Fruit fly (Drosophila melanogaster): ENCODE data around the gene Spindly.
A peak's percentile ranks its signal among the peaks of the same experiment; 100 is the strongest.

Gene Spindly

dm6 chr2L:3569892-3570291 is 39.8 kb upstream of the Spindly start:
- no peak for TF ChIP-seq rgr (GFP tag; optimal IDR thresholded peaks at IDR 0.05)
- TF ChIP-seq psq (GFP tag; optimal IDR thresholded peaks at IDR 0.05): peak; percentile 6
- TF ChIP-seq GATAd (GFP tag; optimal IDR thresholded peaks at IDR 0.05): no peak
- peak in 1 of 2 experiments; percentile 10 for TF ChIP-seq foxo (GFP tag; optimal IDR thresholded peaks at IDR 0.05)
- TF ChIP-seq Hnf4 (GFP tag; optimal IDR thresholded peaks at IDR 0.05): no peak
- TF ChIP-seq HLH106 (tag; optimal IDR thresholded peaks at IDR 0.05): peak; percentile 33
- no peak for TF ChIP-seq Rel (GFP tag; optimal IDR thresholded peaks at IDR 0.05)
- no peak for TF ChIP-seq Rel (tag; optimal IDR thresholded peaks at IDR 0.05)
- no peak for TF ChIP-seq Dif (GFP tag; optimal IDR thresholded peaks at IDR 0.05; ENCODE audit: partially characterized antibody)
- TF ChIP-seq h (GFP tag; optimal IDR thresholded peaks at IDR 0.05): peak; percentile 15
- no peak for TF ChIP-seq Mio (GFP tag; optimal IDR thresholded peaks at IDR 0.05)
- peak; percentile 38 for TF ChIP-seq fru (GFP tag; optimal IDR thresholded peaks at IDR 0.05)
- TF ChIP-seq ey (GFP tag; optimal IDR thresholded peaks at IDR 0.05): no peak

dm6 chr2L:3567394-3567793 is 37.3 kb upstream of the Spindly start:
- TF ChIP-seq dl (GFP tag; optimal IDR thresholded peaks at IDR 0.05; ENCODE audit: insufficient read depth in 1 of 2, partially characterized antibody in 2 of 2) (no peak), pan (optimal IDR thresholded peaks at IDR 0.05) (no peak), ey (GFP tag; optimal IDR thresholded peaks at IDR 0.05) (peak; percentile 24), lola (GFP tag; optimal IDR thresholded peaks at IDR 0.05) (no peak), OdsH (GFP tag; optimal IDR thresholded peaks at IDR 0.05) (peak; percentile 18), HLH106 (tag; optimal IDR thresholded peaks at IDR 0.05) (peak; percentile 1), fru (GFP tag; optimal IDR thresholded peaks at IDR 0.05) (peak; percentile 38), foxo (GFP tag; optimal IDR thresholded peaks at IDR 0.05) (peak in 1 of 2 experiments; percentile 18), CG9705 (GFP tag; optimal IDR thresholded peaks at IDR 0.05) (no peak), woc (GFP tag; optimal IDR thresholded peaks at IDR 0.05) (peak; percentile 41), h (GFP tag; optimal IDR thresholded peaks at IDR 0.05) (peak; percentile 52)

- no peak for TF ChIP-seq Rel (GFP tag; optimal IDR thresholded peaks at IDR 0.05)
- no peak for TF ChIP-seq Rel (tag; optimal IDR thresholded peaks at IDR 0.05)
- TF ChIP-seq CrebA (GFP tag; optimal IDR thresholded peaks at IDR 0.05; ENCODE audit: borderline replicate concordance): no peak
- TF ChIP-seq N (GFP tag; optimal IDR thresholded peaks at IDR 0.05): no peak
- no peak for TF ChIP-seq sage (GFP tag; optimal IDR thresholded peaks at IDR 0.05)
- TF ChIP-seq Hnf4 (GFP tag; optimal IDR thresholded peaks at IDR 0.05): peak; percentile 45
- TF ChIP-seq Abd-B (GFP tag; optimal IDR thresholded peaks at IDR 0.05): no peak
- TF ChIP-seq usp (GFP tag; optimal IDR thresholded peaks at IDR 0.05): no peak
- TF ChIP-seq Hr78 (GFP tag; optimal IDR thresholded peaks at IDR 0.05): no peak
- TF ChIP-seq pan (optimal IDR thresholded peaks at IDR 0.05): no peak
- peak; percentile 38 for TF ChIP-seq dmrt93B (GFP tag; optimal IDR thresholded peaks at IDR 0.05)
- peak; percentile 43 for TF ChIP-seq br (GFP tag; optimal IDR thresholded peaks at IDR 0.05)
- no peak for TF ChIP-seq CG9705 (GFP tag; optimal IDR thresholded peaks at IDR 0.05)
- TF ChIP-seq HLH106 (tag; optimal IDR thresholded peaks at IDR 0.05): peak; percentile 50
- TF ChIP-seq lola (GFP tag; optimal IDR thresholded peaks at IDR 0.05): no peak
- no peak for TF ChIP-seq jim (GFP tag; optimal IDR thresholded peaks at IDR 0.05)
- no peak for TF ChIP-seq Jra (GFP tag; optimal IDR thresholded peaks at IDR 0.05)
- TF ChIP-seq rgr (GFP tag; optimal IDR thresholded peaks at IDR 0.05): peak; percentile 47
- peak; percentile 50 for TF ChIP-seq Sp1 (GFP tag; optimal IDR thresholded peaks at IDR 0.05)
- TF ChIP-seq foxo (GFP tag; optimal IDR thresholded peaks at IDR 0.05): peak in 1 of 2 experiments; percentile 67
- no peak for TF ChIP-seq dsf (GFP tag; optimal IDR thresholded peaks at IDR 0.05; ENCODE audit: borderline replicate concordance)
- peak; percentile 71 for TF ChIP-seq h (GFP tag; optimal IDR thresholded peaks at IDR 0.05)
- no peak for TF ChIP-seq Dif (GFP tag; optimal IDR thresholded peaks at IDR 0.05; ENCODE audit: partially characterized antibody)
- TF ChIP-seq Mio (GFP tag; optimal IDR thresholded peaks at IDR 0.05): no peak
- TF ChIP-seq woc (GFP tag; optimal IDR thresholded peaks at IDR 0.05): peak; percentile 28
- no peak for TF ChIP-seq Myc (optimal IDR thresholded peaks at IDR 0.05)
- TF ChIP-seq brk (GFP tag; optimal IDR thresholded peaks at IDR 0.05): no peak
- TF ChIP-seq dl (GFP tag; optimal IDR thresholded peaks at IDR 0.05; ENCODE audit: insufficient read depth in 1 of 2, partially characterized antibody in 2 of 2): no peak
- peak; percentile 54 for TF ChIP-seq fru (GFP tag; optimal IDR thresholded peaks at IDR 0.05)
- TF ChIP-seq OdsH (GFP tag; optimal IDR thresholded peaks at IDR 0.05): peak; percentile 47
- TF ChIP-seq CG32264 (GFP tag; optimal IDR thresholded peaks at IDR 0.05): no peak
- TF ChIP-seq Vsx2 (GFP tag; optimal IDR thresholded peaks at IDR 0.05; ENCODE audit: partially characterized antibody): no peak
- no peak for TF ChIP-seq sv (GFP tag; optimal IDR thresholded peaks at IDR 0.05)
- TF ChIP-seq Hr83 (GFP tag; optimal IDR thresholded peaks at IDR 0.05; ENCODE audit: poor library complexity, severe bottlenecking): no peak
- TF ChIP-seq tai (GFP tag; optimal IDR thresholded peaks at IDR 0.05): no peak
- no peak for TF ChIP-seq Dfd (GFP tag; optimal IDR thresholded peaks at IDR 0.05)
- TF ChIP-seq psq (GFP tag; optimal IDR thresholded peaks at IDR 0.05): peak; percentile 28
- TF ChIP-seq GATAd (GFP tag; optimal IDR thresholded peaks at IDR 0.05): no peak
- TF ChIP-seq ey (GFP tag; optimal IDR thresholded peaks at IDR 0.05): peak; percentile 64
Observed at dm6 chr2L:3566532-3566931, 36.4 kb upstream of the Spindly start.

Measured in whole organism, wandering third instar larva.